4 worm cellular contexts compared by ENCODE assay signal in the genomic region with DNA sequence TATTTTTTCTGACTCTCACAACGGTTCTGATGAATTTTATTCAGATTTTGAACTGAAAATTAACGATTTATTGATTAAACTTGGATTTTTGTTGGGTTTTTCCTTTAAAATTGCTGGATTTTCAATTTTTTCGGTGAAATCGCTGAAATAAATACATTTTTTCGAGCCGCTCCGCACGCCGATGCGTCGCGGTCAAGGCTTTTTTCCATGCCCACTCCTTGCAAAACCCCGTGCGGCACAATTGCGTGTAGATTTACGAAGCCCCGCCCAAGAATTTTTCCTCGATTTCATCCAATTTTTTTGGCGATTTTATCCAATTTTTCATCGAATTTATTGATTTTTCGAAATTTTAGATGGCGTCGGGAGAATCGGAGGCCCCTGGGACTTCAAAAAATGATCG.
TF ChIP-seq lines count a peak whose summit lies in the region.

Gene gtsf-1, plus strand, starts transcription at position 354 of the 400 bp plus-strand sequence.

TF ChIP-seq in whole organism, L2 larva, 48 proteins besides CTCF, POLR2A, EP300 and RAD21 (continues in another document):
- TF ChIP-seq unc-39 (tag; optimal IDR thresholded peaks at IDR 0.05; lab: Kevin White, UChicago), result no peak
- TF ChIP-seq ztf-11 (tag; optimal IDR thresholded peaks at IDR 0.05; lab: Kevin White, UChicago), result peak; percentile 24
- peak; percentile 64 for TF ChIP-seq sma-9 (GFP tag; optimal IDR thresholded peaks at IDR 0.05; lab: Kevin White, UChicago)
- no peak for TF ChIP-seq sma-9 (tag; optimal IDR thresholded peaks at IDR 0.05; lab: Kevin White, UChicago)
- peak; percentile 87 for TF ChIP-seq lin-13 (GFP tag; optimal IDR thresholded peaks at IDR 0.05; lab: Kevin White, UChicago)
- TF ChIP-seq nhr-23 (tag; optimal IDR thresholded peaks at IDR 0.05; lab: Kevin White, UChicago), result no peak
- TF ChIP-seq sma-3 (GFP tag; optimal IDR thresholded peaks at IDR 0.05; lab: Kevin White, UChicago), result peak; percentile 79
- peak; percentile 52 for TF ChIP-seq mab-5 (tag; optimal IDR thresholded peaks at IDR 0.05; lab: Kevin White, UChicago)
- no peak for TF ChIP-seq snpc-4 (tag; optimal IDR thresholded peaks at IDR 0.05; lab: Kevin White, UChicago)
- TF ChIP-seq mdl-1 (tag; optimal IDR thresholded peaks at IDR 0.05; lab: Kevin White, UChicago), result no peak
- TF ChIP-seq fos-1 (tag; optimal IDR thresholded peaks at IDR 0.05; lab: Kevin White, UChicago), result no peak
- TF ChIP-seq unc-62 (GFP tag; optimal IDR thresholded peaks at IDR 0.05; lab: Kevin White, UChicago), result no peak
- TF ChIP-seq aly-2 (tag; optimal IDR thresholded peaks at IDR 0.05; lab: Kevin White, UChicago), result no peak
- TF ChIP-seq crh-2 (tag; optimal IDR thresholded peaks at IDR 0.05; lab: Kevin White, UChicago), result peak; percentile 71
- TF ChIP-seq skn-1 (tag; optimal IDR thresholded peaks at IDR 0.05; lab: Kevin White, UChicago), result peak; percentile 48
- peak; percentile 91 for TF ChIP-seq R02D3.7 (tag; optimal IDR thresholded peaks at IDR 0.05; lab: Kevin White, UChicago)
- TF ChIP-seq ZK546.5 (tag; optimal IDR thresholded peaks at IDR 0.05; lab: Kevin White, UChicago), result peak; percentile 23
- TF ChIP-seq ceh-82 (tag; optimal IDR thresholded peaks at IDR 0.05; lab: Kevin White, UChicago), result peak; percentile 31
- TF ChIP-seq lin-11 (tag; optimal IDR thresholded peaks at IDR 0.05; lab: Kevin White, UChicago), result peak; percentile 77
- no peak for TF ChIP-seq mbf-1 (tag; optimal IDR thresholded peaks at IDR 0.05; lab: Kevin White, UChicago)
- TF ChIP-seq ceh-16 (tag; optimal IDR thresholded peaks at IDR 0.05; lab: Kevin White, UChicago), result no peak
- peak; percentile 14 for TF ChIP-seq Y55F3AM.14 (GFP tag; optimal IDR thresholded peaks at IDR 0.05; lab: Kevin White, UChicago)

TF ChIP-seq in whole organism, L4 larva, 104 proteins besides CTCF, POLR2A, EP300 and RAD21 (continues in another document):
- no peak for TF ChIP-seq nhr-76 (tag; optimal IDR thresholded peaks at IDR 0.05; lab: Kevin White, UChicago)
- no peak for TF ChIP-seq ztf-7 (tag; optimal IDR thresholded peaks at IDR 0.05; lab: Kevin White, UChicago)
- no peak for TF ChIP-seq unc-39 (tag; optimal IDR thresholded peaks at IDR 0.05; lab: Kevin White, UChicago)
- TF ChIP-seq fkh-10 (GFP tag; optimal IDR thresholded peaks at IDR 0.05; lab: Kevin White, UChicago), result peak; percentile 28
- TF ChIP-seq tag-97 (GFP tag; IDR thresholded peaks at IDR 0.05; lab: Robert Waterston, UW), result no peak
- peak; percentile 59 for TF ChIP-seq mdt-29 (GFP tag; IDR thresholded peaks at IDR 0.05; lab: Robert Waterston, UW)
- TF ChIP-seq saeg-2 (GFP tag; IDR thresholded peaks at IDR 0.05; lab: Robert Waterston, UW), result no peak
- peak; percentile 89 for TF ChIP-seq arid-1 (GFP tag; conservative IDR thresholded peaks at IDR 0.05; lab: Robert Waterston, UW)
- no peak for TF ChIP-seq gei-8 (GFP tag; optimal IDR thresholded peaks at IDR 0.05; lab: Kevin White, UChicago)
- no peak for TF ChIP-seq F26F4.8 (GFP tag; conservative IDR thresholded peaks at IDR 0.05; lab: Robert Waterston, UW)
- TF ChIP-seq daf-12 (tag; optimal IDR thresholded peaks at IDR 0.05; lab: Kevin White, UChicago), result no peak
- TF ChIP-seq dmd-8 (GFP tag; IDR thresholded peaks at IDR 0.05; lab: Robert Waterston, UW), result no peak
- no peak for TF ChIP-seq attf-4 (tag; optimal IDR thresholded peaks at IDR 0.05; lab: Kevin White, UChicago)
- 0 out of 2 replicates have a peak, but pooled peaks have one; percentile 24 for TF ChIP-seq ceh-44 (GFP tag; IDR thresholded peaks at IDR 0.05; lab: Robert Waterston, UW)
- peak; percentile 69 for TF ChIP-seq rbr-2 (tag; optimal IDR thresholded peaks at IDR 0.05; lab: Kevin White, UChicago)
- TF ChIP-seq dmd-9 (GFP tag; IDR thresholded peaks at IDR 0.05; lab: Robert Waterston, UW), result peak; percentile 63; the same call in 1 of the 2 replicates
- peak; percentile 36 for TF ChIP-seq unc-130 (GFP tag; optimal IDR thresholded peaks at IDR 0.05; lab: Kevin White, UChicago)
- no peak for TF ChIP-seq sdz-12 (GFP tag; optimal IDR thresholded peaks at IDR 0.05; lab: Kevin White, UChicago)
- TF ChIP-seq zip-11 (GFP tag; IDR thresholded peaks at IDR 0.05; lab: Robert Waterston, UW), result no peak
- no peak for TF ChIP-seq zfp-2 (tag; optimal IDR thresholded peaks at IDR 0.05; lab: Kevin White, UChicago)
- no peak for TF ChIP-seq nhr-48 (tag; optimal IDR thresholded peaks at IDR 0.05; lab: Kevin White, UChicago)
- no peak for TF ChIP-seq zip-2 (tag; optimal IDR thresholded peaks at IDR 0.05; lab: Kevin White, UChicago)
- TF ChIP-seq snpc-1.2 (GFP tag; IDR thresholded peaks at IDR 0.05; lab: Robert Waterston, UW), result peak; percentile 93
- no peak for TF ChIP-seq aha-1 (tag; lab: Kevin White, UChicago)

TF ChIP-seq in whole organism, late embryonic, 69 proteins besides CTCF, POLR2A, EP300 and RAD21 (continues in another document):
- TF ChIP-seq ceh-9 (tag; optimal IDR thresholded peaks at IDR 0.05; lab: Kevin White, UChicago) (no peak), ttx-3 (tag; optimal IDR thresholded peaks at IDR 0.05; lab: Kevin White, UChicago) (peak; percentile 63), ceh-31 (tag; optimal IDR thresholded peaks at IDR 0.05; lab: Kevin White, UChicago) (peak; percentile 48), F13H6.1 (tag; optimal IDR thresholded peaks at IDR 0.05; lab: Kevin White, UChicago) (no peak), K02D7.2 (tag; optimal IDR thresholded peaks at IDR 0.05; lab: Kevin White, UChicago) (no peak), hlh-30 (tag; optimal IDR thresholded peaks at IDR 0.05; lab: Kevin White, UChicago; ENCODE audit: insufficient read depth) (peak; percentile 13), ztf-16 (tag; optimal IDR thresholded peaks at IDR 0.05; lab: Kevin White, UChicago) (peak; percentile 52), nfya-1 (tag; optimal IDR thresholded peaks at IDR 0.05; lab: Kevin White, UChicago) (peak; percentile 85), unc-42 (tag; optimal IDR thresholded peaks at IDR 0.05; lab: Kevin White, UChicago) (peak; percentile 47), npax-4 (tag; optimal IDR thresholded peaks at IDR 0.05; lab: Kevin White, UChicago) (no peak), ets-4 (tag; optimal IDR thresholded peaks at IDR 0.05; lab: Kevin White, UChicago) (peak; percentile 7), K09A11.1 (tag; optimal IDR thresholded peaks at IDR 0.05; lab: Kevin White, UChicago; ENCODE audit: insufficient read depth) (peak; percentile 74), ceh-14 (tag; optimal IDR thresholded peaks at IDR 0.05; lab: Kevin White, UChicago) (peak; percentile 81), ama-1 (optimal IDR thresholded peaks at IDR 0.05; lab: Kevin White, UChicago) (no peak), ceh-48 (tag; optimal IDR thresholded peaks at IDR 0.05; lab: Kevin White, UChicago) (peak; percentile 45), sox-4 (tag; optimal IDR thresholded peaks at IDR 0.05; lab: Kevin White, UChicago) (peak; percentile 36), unc-86 (tag; optimal IDR thresholded peaks at IDR 0.05; lab: Kevin White, UChicago) (peak; percentile 54), pat-9 (tag; optimal IDR thresholded peaks at IDR 0.05; lab: Kevin White, UChicago) (peak; percentile 47), gmeb-2 (tag; optimal IDR thresholded peaks at IDR 0.05; lab: Kevin White, UChicago) (peak; percentile 44), pha-2 (tag; optimal IDR thresholded peaks at IDR 0.05; lab: Kevin White, UChicago) (peak; percentile 25), elt-2 (tag; optimal IDR thresholded peaks at IDR 0.05; lab: Kevin White, UChicago) (peak; percentile 80), ref-2 (tag; optimal IDR thresholded peaks at IDR 0.05; lab: Kevin White, UChicago) (peak; percentile 36), ceh-19 (GFP tag; optimal IDR thresholded peaks at IDR 0.05; lab: Kevin White, UChicago) (no peak), Y22D7AL.16 (tag; optimal IDR thresholded peaks at IDR 0.05; lab: Kevin White, UChicago) (no peak)

TF ChIP-seq in whole organism, mixed stage, embryonic, 35 proteins besides CTCF, POLR2A, EP300 and RAD21 (continues in another document):
- peak; percentile 58 for TF ChIP-seq cnd-1 (tag; optimal IDR thresholded peaks at IDR 0.05; lab: Kevin White, UChicago)
- peak; percentile 82 for TF ChIP-seq nhr-237 (tag; optimal IDR thresholded peaks at IDR 0.05; lab: Kevin White, UChicago)
- no peak for TF ChIP-seq nhr-2 (tag; optimal IDR thresholded peaks at IDR 0.05; lab: Kevin White, UChicago)
- TF ChIP-seq unc-62 (GFP tag; optimal IDR thresholded peaks at IDR 0.05; lab: Kevin White, UChicago), result no peak
- no peak for TF ChIP-seq elt-3 (tag; optimal IDR thresholded peaks at IDR 0.05; lab: Kevin White, UChicago)
- TF ChIP-seq drap-1 (GFP tag; optimal IDR thresholded peaks at IDR 0.05; lab: Kevin White, UChicago), result peak; percentile 67
- no peak for TF ChIP-seq lin-32 (GFP tag; optimal IDR thresholded peaks at IDR 0.05; lab: Kevin White, UChicago)
- peak; percentile 88 for TF ChIP-seq mep-1 (tag; optimal IDR thresholded peaks at IDR 0.05; lab: Kevin White, UChicago)
- no peak for TF ChIP-seq nhr-76 (tag; optimal IDR thresholded peaks at IDR 0.05; lab: Kevin White, UChicago)
- TF ChIP-seq lsy-2 (tag; optimal IDR thresholded peaks at IDR 0.05; lab: Kevin White, UChicago), result peak; percentile 78
- no peak for TF ChIP-seq flh-1 (GFP tag; optimal IDR thresholded peaks at IDR 0.05; lab: Kevin White, UChicago)
- TF ChIP-seq ceh-43 (GFP tag; optimal IDR thresholded peaks at IDR 0.05; lab: Kevin White, UChicago), result no peak
- peak; percentile 58 for TF ChIP-seq mls-2 (tag; optimal IDR thresholded peaks at IDR 0.05; lab: Kevin White, UChicago)
- TF ChIP-seq bed-3 (GFP tag; optimal IDR thresholded peaks at IDR 0.05; lab: Kevin White, UChicago), result no peak
- TF ChIP-seq sptf-1 (tag; optimal IDR thresholded peaks at IDR 0.05; lab: Kevin White, UChicago), result peak; percentile 83
- TF ChIP-seq sem-2 (GFP tag; optimal IDR thresholded peaks at IDR 0.05; lab: Kevin White, UChicago), result peak; percentile 23
- TF ChIP-seq snpc-4 (tag; optimal IDR thresholded peaks at IDR 0.05; lab: Kevin White, UChicago), result no peak
- no peak for TF ChIP-seq tbx-8 (GFP tag; optimal IDR thresholded peaks at IDR 0.05; lab: Kevin White, UChicago)
- TF ChIP-seq unc-120 (tag; optimal IDR thresholded peaks at IDR 0.05; lab: Kevin White, UChicago; ENCODE audit: poor library complexity, severe bottlenecking), result peak; percentile 38
- TF ChIP-seq nhr-12 (tag; optimal IDR thresholded peaks at IDR 0.05; lab: Kevin White, UChicago), result peak; percentile 45
- TF ChIP-seq M03D4.4 (tag; optimal IDR thresholded peaks at IDR 0.05; lab: Kevin White, UChicago), result peak; percentile 73
- peak; percentile 61 for TF ChIP-seq ces-1 (GFP tag; optimal IDR thresholded peaks at IDR 0.05; lab: Kevin White, UChicago)
- peak; percentile 62 for TF ChIP-seq pha-4 (tag; optimal IDR thresholded peaks at IDR 0.05; lab: Kevin White, UChicago)
- no peak for TF ChIP-seq elt-1 (tag; optimal IDR thresholded peaks at IDR 0.05; lab: Kevin White, UChicago; ENCODE audit: borderline replicate concordance, insufficient read depth)
- no peak for TF ChIP-seq zip-8 (tag; optimal IDR thresholded peaks at IDR 0.05; lab: Kevin White, UChicago)
- TF ChIP-seq mab-5 (tag; optimal IDR thresholded peaks at IDR 0.05; lab: Kevin White, UChicago), result no peak
- TF ChIP-seq nhr-28 (tag; optimal IDR thresholded peaks at IDR 0.05; lab: Kevin White, UChicago), result no peak
- no peak for TF ChIP-seq blmp-1 (tag; optimal IDR thresholded peaks at IDR 0.05; lab: Kevin White, UChicago)
